Worm (Caenorhabditis elegans): ENCODE results near the gene M03F8.7.

- TF ChIP-seq nhr-102 (tag; optimal IDR thresholded peaks at IDR 0.05) (no peak), pha-4 (GFP tag; IDR thresholded peaks at IDR 0.05) (no peak), pha-4 (tag; optimal IDR thresholded peaks at IDR 0.05) (no peak), zag-1 (tag; optimal IDR thresholded peaks at IDR 0.05) (no peak), dve-1 (tag; optimal IDR thresholded peaks at IDR 0.05; ENCODE audit: insufficient read depth) (no peak), aha-1 (tag) (no peak), lin-39 (tag; optimal IDR thresholded peaks at IDR 0.05) (no peak), gei-8 (GFP tag; optimal IDR thresholded peaks at IDR 0.05) (no peak), mep-1 (tag; optimal IDR thresholded peaks at IDR 0.05) (no peak), ceh-32 (tag; optimal IDR thresholded peaks at IDR 0.05; ENCODE audit: poor library complexity) (no peak), ama-1 (optimal IDR thresholded peaks at IDR 0.05) (no peak), dmd-6 (GFP tag; IDR thresholded peaks at IDR 0.05) (no peak), Y75B8A.6 (GFP tag; IDR thresholded peaks at IDR 0.05) (no peak), nhr-28 (tag; optimal IDR thresholded peaks at IDR 0.05) (no peak), fkh-10 (GFP tag; optimal IDR thresholded peaks at IDR 0.05) (peak; percentile 81)
These were observed 24.8 kb downstream of the M03F8.7 start, which contains the start of gene mcp-1 for ce11 chrV:5961516-5961915.
